Worm (Caenorhabditis elegans) whole organism, late embryonic: ENCODE measurements around the gene C31H2.4.

ENCODE experiments used
- C08G9.2 ChIP-seq: sonication (generic microtip); optimal IDR thresholded peaks from 2 replicates; lab custom pipeline; 2016; ENCODE audit warnings: mild to moderate bottlenecking, missing genetic modification characterization, moderate library complexity, missing compliant biosample characterization
- F13H6.1 ChIP-seq: sonication (generic microtip); optimal IDR thresholded peaks from 2 replicates; lab custom pipeline; 2016; ENCODE audit warnings: missing genetic modification characterization, missing compliant biosample characterization
- K09A11.1 ChIP-seq: sonication (generic microtip); optimal IDR thresholded peaks from 2 replicates; lab custom pipeline; 2017; ENCODE audit warnings: antibody characterized with exemption, mild to moderate bottlenecking, missing genetic modification characterization, missing compliant biosample characterization; ENCODE audit not compliant: insufficient read depth
- T23F11.4 ChIP-seq: fragments of 200-800 bp; sonication (Bioruptor generic); optimal IDR thresholded peaks from 2 replicates; lab custom pipeline; 2018; ENCODE audit warnings: mild to moderate bottlenecking, missing genetic modification characterization, missing compliant biosample characterization
- ama-1 ChIP-seq: fragments of 150-350 bp; optimal IDR thresholded peaks from 2 replicates; lab custom pipeline; 2014
- ceh-14 ChIP-seq: sonication (generic microtip); optimal IDR thresholded peaks from 2 replicates; lab custom pipeline; 2016; ENCODE audit warnings: missing genotype, missing genetic modification characterization, missing compliant biosample characterization
- ceh-18 ChIP-seq: sonication (generic microtip); optimal IDR thresholded peaks from 2 replicates; lab custom pipeline; 2016; ENCODE audit warnings: missing genetic modification characterization, missing compliant biosample characterization
- ceh-19 ChIP-seq: fragments of 200-800 bp; sonication (Bioruptor generic); optimal IDR thresholded peaks from 2 replicates; lab custom pipeline; 2018; ENCODE audit warnings: mild to moderate bottlenecking, missing genetic modification characterization, missing compliant biosample characterization
- ceh-22 ChIP-seq: sonication (generic microtip); optimal IDR thresholded peaks from 2 replicates; lab custom pipeline; 2017; ENCODE audit warnings: missing biosample characterization, missing genetic modification characterization
- ceh-24 ChIP-seq: sonication (generic microtip); optimal IDR thresholded peaks from 2 replicates; lab custom pipeline; 2016; ENCODE audit warnings: mild to moderate bottlenecking, missing genetic modification characterization, missing compliant biosample characterization
- ceh-30 ChIP-seq: fragments of 150-350 bp; optimal IDR thresholded peaks from 2 replicates; lab custom pipeline; 2014; ENCODE audit warnings: missing biosample characterization, missing genetic modification characterization
- ceh-31 ChIP-seq: sonication (generic microtip); optimal IDR thresholded peaks from 2 replicates; lab custom pipeline; 2016; ENCODE audit warnings: missing genetic modification characterization, missing compliant biosample characterization
- ceh-45 ChIP-seq: fragments of 200-800 bp; sonication (Bioruptor generic); IDR thresholded peaks from 2 replicates; pipeline ENCODE4 v1.3.6; 2022; ENCODE audit warnings: missing genetic modification reagents, missing genetic modification characterization, missing compliant biosample characterization
- ceh-6 ChIP-seq: fragments of 200-800 bp; sonication (Bioruptor generic); optimal IDR thresholded peaks from 2 replicates; lab custom pipeline; 2018; ENCODE audit warnings: mild to moderate bottlenecking, missing genetic modification characterization, missing compliant biosample characterization
- ceh-9 ChIP-seq: sonication (generic microtip); optimal IDR thresholded peaks from 2 replicates; lab custom pipeline; 2016; ENCODE audit warnings: mild to moderate bottlenecking, missing genetic modification characterization, inconsistent platforms, missing compliant biosample characterization
- che-1 ChIP-seq: sonication (generic microtip); optimal IDR thresholded peaks from 2 replicates; lab custom pipeline; 2016; ENCODE audit warnings: mild to moderate bottlenecking, missing genetic modification characterization, missing compliant biosample characterization
- dve-1 ChIP-seq: sonication (generic microtip); optimal IDR thresholded peaks from 2 replicates; lab custom pipeline; 2017; ENCODE audit warnings: antibody characterized with exemption, mild to moderate bottlenecking, missing genetic modification characterization, missing compliant biosample characterization
- elt-2 ChIP-seq: sonication (generic microtip); optimal IDR thresholded peaks from 2 replicates; lab custom pipeline; 2016; ENCODE audit warnings: missing genetic modification reagents, missing genetic modification characterization, missing compliant biosample characterization
- elt-4 ChIP-seq: sonication (generic microtip); optimal IDR thresholded peaks from 2 replicates; lab custom pipeline; 2016; ENCODE audit warnings: missing genetic modification characterization, missing compliant biosample characterization
- gmeb-2 ChIP-seq: sonication (generic microtip); optimal IDR thresholded peaks from 2 replicates; lab custom pipeline; 2016; ENCODE audit warnings: missing genetic modification characterization, inconsistent platforms, missing compliant biosample characterization
- hlh-15 ChIP-seq: sonication (generic microtip); optimal IDR thresholded peaks from 2 replicates; lab custom pipeline; 2016; ENCODE audit warnings: missing genetic modification characterization, missing compliant biosample characterization
- hlh-30 ChIP-seq: sonication (generic microtip); optimal IDR thresholded peaks from 2 replicates; lab custom pipeline; 2017; ENCODE audit warnings: antibody characterized with exemption, missing genetic modification characterization, missing compliant biosample characterization; ENCODE audit not compliant: insufficient read depth
- mec-3 ChIP-seq: sonication (generic microtip); optimal IDR thresholded peaks from 2 replicates; lab custom pipeline; 2016; ENCODE audit warnings: borderline replicate concordance, missing genetic modification characterization, missing compliant biosample characterization
- nfya-1 ChIP-seq: sonication (generic microtip); optimal IDR thresholded peaks from 2 replicates; lab custom pipeline; 2017; ENCODE audit warnings: missing genetic modification characterization, mild to moderate bottlenecking, missing compliant biosample characterization, antibody characterized with exemption, moderate library complexity
- nhr-232 ChIP-seq: sonication (generic microtip); optimal IDR thresholded peaks from 2 replicates; lab custom pipeline; 2016; ENCODE audit warnings: missing genetic modification characterization, missing compliant biosample characterization
- npax-4 ChIP-seq: sonication (generic microtip); optimal IDR thresholded peaks from 2 replicates; lab custom pipeline; 2016; ENCODE audit warnings: missing genetic modification characterization, missing compliant biosample characterization
- odd-2 ChIP-seq: sonication (generic microtip); optimal IDR thresholded peaks from 2 replicates; lab custom pipeline; 2017; ENCODE audit warnings: antibody characterized with exemption, mild to moderate bottlenecking, missing genetic modification characterization, missing compliant biosample characterization
- pat-9 ChIP-seq: fragments of 200-800 bp; sonication (Bioruptor generic); optimal IDR thresholded peaks from 2 replicates; lab custom pipeline; 2018; ENCODE audit warnings: mild to moderate bottlenecking, missing genetic modification characterization, moderate library complexity, missing compliant biosample characterization
- pax-1 ChIP-seq: fragments of 150-350 bp; optimal IDR thresholded peaks from 2 replicates; lab custom pipeline; 2014; ENCODE audit warnings: missing biosample characterization, missing genetic modification characterization
- pha-4 ChIP-seq: fragments of 150-350 bp; optimal IDR thresholded peaks from 2 replicates; lab custom pipeline; 2018; ENCODE audit warnings: missing biosample characterization, missing genetic modification reagents, missing genetic modification characterization
- pqm-1 ChIP-seq: sonication (generic microtip); optimal IDR thresholded peaks from 2 replicates; lab custom pipeline; 2016; ENCODE audit warnings: missing genetic modification characterization, missing compliant biosample characterization
- pros-1 ChIP-seq: fragments of 150-350 bp; optimal IDR thresholded peaks from 2 replicates; lab custom pipeline; 2014; ENCODE audit warnings: missing biosample characterization, missing genetic modification reagents, missing genetic modification characterization
- ref-2 ChIP-seq: sonication (generic microtip); optimal IDR thresholded peaks from 2 replicates; lab custom pipeline; 2016; ENCODE audit warnings: missing genetic modification characterization, missing compliant biosample characterization
- rnt-1 ChIP-seq: sonication (generic microtip); optimal IDR thresholded peaks from 2 replicates; lab custom pipeline; 2016; ENCODE audit warnings: missing genetic modification characterization, missing compliant biosample characterization
- sdc-2 ChIP-seq: sonication (generic microtip); optimal IDR thresholded peaks from 2 replicates; lab custom pipeline; 2016; ENCODE audit warnings: missing genotype, missing genetic modification characterization, missing compliant biosample characterization
- sox-2 ChIP-seq: fragments of 200-800 bp; sonication (Bioruptor generic); IDR thresholded peaks from 2 replicates; pipeline ENCODE4 v1.3.6; 2022; ENCODE audit warnings: missing genetic modification reagents, missing genetic modification characterization, missing compliant biosample characterization
- tbx-2 ChIP-seq: sonication (generic microtip); optimal IDR thresholded peaks from 2 replicates; lab custom pipeline; 2016; ENCODE audit warnings: missing genetic modification characterization, missing compliant biosample characterization
- unc-55 ChIP-seq: sonication (generic microtip); optimal IDR thresholded peaks from 2 replicates; lab custom pipeline; 2017; ENCODE audit warnings: missing biosample characterization, missing genetic modification reagents, missing genetic modification characterization

Gene C31H2.4

DNA sequence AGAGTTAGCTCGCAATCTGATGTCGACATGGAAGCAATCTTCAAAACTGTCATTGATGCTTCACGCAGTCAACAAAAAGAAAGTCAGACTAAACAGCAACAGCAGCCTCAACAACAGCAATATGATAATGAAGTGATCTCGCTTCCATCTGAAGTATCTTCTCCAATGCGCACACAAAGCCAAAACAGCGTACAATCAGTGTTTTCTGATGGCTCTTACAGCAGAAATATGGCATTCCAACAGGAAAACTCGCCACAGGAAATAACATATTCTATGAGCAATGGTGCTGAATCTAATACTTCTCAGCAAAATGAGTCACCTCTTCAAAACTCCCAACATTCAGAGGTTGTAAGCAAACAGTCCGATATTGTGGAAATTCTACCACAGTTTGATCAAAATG is 43.5 kb upstream of the C31H2.4 start:
- no peak for TF ChIP-seq K09A11.1
- no peak for TF ChIP-seq ceh-30
- TF ChIP-seq ceh-22, result no peak
- no peak for TF ChIP-seq ceh-14 (tag; lab: Kevin White, UChicago)
- no peak for TF ChIP-seq mec-3 (tag; lab: Kevin White, UChicago)
- TF ChIP-seq hlh-30 (tag; lab: Kevin White, UChicago), result no peak
- TF ChIP-seq elt-2 (tag; lab: Kevin White, UChicago), result no peak
- no peak for TF ChIP-seq ceh-31
- TF ChIP-seq pros-1 (tag; lab: Kevin White, UChicago), result no peak
- no peak for TF ChIP-seq C08G9.2
- TF ChIP-seq unc-55 (GFP tag; lab: Kevin White, UChicago), result no peak
- TF ChIP-seq nhr-232 (tag; lab: Kevin White, UChicago), result no peak
- TF ChIP-seq dve-1 (tag; lab: Kevin White, UChicago), result no peak
- TF ChIP-seq pha-4 (tag; lab: Kevin White, UChicago), result no peak
- TF ChIP-seq, all 69 proteins: peak for 0

DNA sequence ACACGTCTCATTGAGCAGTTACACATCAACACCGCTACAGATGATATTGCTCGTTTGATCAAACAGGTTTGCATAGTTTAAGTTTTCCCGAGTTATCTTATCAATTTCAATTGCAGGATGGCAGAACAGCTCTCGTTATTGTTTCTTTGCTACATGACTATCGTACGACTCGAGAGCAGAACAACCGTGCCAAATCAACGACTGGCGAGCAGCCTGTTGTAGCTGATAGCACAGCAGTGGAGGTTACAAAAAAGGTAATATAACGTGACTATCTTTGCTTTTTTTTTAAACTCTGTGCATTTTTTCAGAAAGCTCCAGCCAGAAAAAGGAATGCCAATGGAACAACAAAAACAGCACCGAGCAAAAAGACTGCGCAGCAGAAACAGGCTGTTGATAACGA is 42.9 kb upstream of the C31H2.4 start:
- TF ChIP-seq pat-9 (tag; lab: Kevin White, UChicago) (no peak), sdc-2 (tag; lab: Kevin White, UChicago) (no peak), che-1 (tag; lab: Kevin White, UChicago) (no peak), ceh-22 (no peak), K09A11.1 (no peak), gmeb-2 (tag; lab: Kevin White, UChicago) (no peak), F13H6.1 (tag; lab: Kevin White, UChicago) (no peak), dve-1 (tag; lab: Kevin White, UChicago) (no peak), tbx-2 (tag; lab: Kevin White, UChicago) (no peak)

DNA sequence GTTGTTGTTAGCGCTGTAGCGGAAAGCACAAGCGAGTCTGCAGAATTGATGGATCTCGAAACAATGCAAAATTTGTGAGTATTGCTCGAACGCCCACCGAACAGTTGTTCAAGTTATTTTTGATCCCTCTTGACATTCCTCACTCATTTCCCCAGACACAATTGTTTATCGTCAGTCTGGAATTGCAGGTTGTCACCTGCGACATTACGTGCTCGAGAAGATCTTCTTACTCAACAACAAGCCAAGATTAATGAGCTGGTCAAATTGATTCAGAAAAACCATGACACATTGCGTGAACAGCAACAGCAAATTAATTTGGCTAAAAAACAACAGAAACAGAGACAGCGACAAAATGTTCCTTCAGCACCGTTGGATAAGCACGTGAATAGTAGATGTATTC is 42.4 kb upstream of the C31H2.4 start:
- no peak for TF ChIP-seq hlh-15 (tag; lab: Kevin White, UChicago)
- no peak for TF ChIP-seq elt-4
- TF ChIP-seq ceh-19 (GFP tag; lab: Kevin White, UChicago), result no peak
- TF ChIP-seq ceh-45 (GFP tag; lab: Robert Waterston, UW), result no peak
- TF ChIP-seq che-1 (tag; lab: Kevin White, UChicago), result no peak
- no peak for TF ChIP-seq npax-4
- TF ChIP-seq pqm-1 (tag; lab: Kevin White, UChicago), result no peak
- no peak for TF ChIP-seq nfya-1 (tag; lab: Kevin White, UChicago)
- TF ChIP-seq ref-2, result no peak

DNA sequence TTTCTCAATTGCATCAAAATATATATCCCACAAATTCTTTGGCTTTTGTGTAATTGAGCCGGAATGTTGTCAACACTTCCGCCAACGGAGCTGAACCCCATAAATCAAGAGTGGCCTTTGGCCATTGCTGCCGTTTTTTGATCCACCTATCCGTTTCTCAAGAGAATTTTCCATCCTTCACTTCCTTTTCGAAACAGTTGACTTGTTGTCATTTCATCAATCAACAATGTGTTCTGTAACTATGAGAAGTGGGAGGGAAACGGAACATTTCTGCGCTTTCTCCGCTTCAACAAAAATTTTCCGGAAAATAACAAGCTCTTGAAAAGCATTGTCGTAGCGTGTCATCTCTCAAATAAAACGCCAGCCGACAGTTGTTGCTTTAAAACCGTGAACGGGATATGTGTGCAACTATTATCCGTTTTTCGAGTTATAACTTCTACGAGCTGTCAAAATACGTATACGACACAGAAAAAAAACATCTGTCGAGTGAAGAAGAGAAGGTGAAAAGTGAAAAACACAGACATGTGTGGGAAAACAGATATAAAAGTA is 40.4 kb upstream of the C31H2.4 start:
- TF ChIP-seq ceh-9 (tag; lab: Kevin White, UChicago) (no peak), elt-2 (tag; lab: Kevin White, UChicago) (no peak), pax-1 (tag; lab: Kevin White, UChicago) (no peak), ama-1 (no peak), pqm-1 (tag; lab: Kevin White, UChicago) (no peak), tbx-2 (tag; lab: Kevin White, UChicago) (no peak), T23F11.4 (GFP tag; lab: Kevin White, UChicago) (no peak), ceh-30 (no peak), dve-1 (tag; lab: Kevin White, UChicago) (no peak), che-1 (tag; lab: Kevin White, UChicago) (no peak), sox-2 (GFP tag; lab: Robert Waterston, UW) (no peak), odd-2 (tag; lab: Kevin White, UChicago) (no peak), C08G9.2 (no peak), ceh-19 (GFP tag; lab: Kevin White, UChicago) (no peak), sdc-2 (tag; lab: Kevin White, UChicago) (no peak), ceh-14 (tag; lab: Kevin White, UChicago) (no peak), rnt-1 (tag; lab: Kevin White, UChicago) (no peak), ceh-6 (GFP tag; lab: Kevin White, UChicago) (no peak), ceh-18 (tag; lab: Kevin White, UChicago) (no peak), ceh-24 (tag; lab: Kevin White, UChicago) (no peak)
